Worm (Caenorhabditis elegans) whole organism, L2 larva: ENCODE measurements around the gene F31F7.2.
A peak's percentile ranks its signal among the peaks of the same experiment; 100 is the strongest.

Source experiments
- Y55F3AM.14 ChIP-seq: fragments of 200-800 bp; sonication (Bioruptor generic); optimal IDR thresholded peaks from 2 replicates; lab custom pipeline; 2018; ENCODE audit warnings: mild to moderate bottlenecking, missing genetic modification characterization, missing compliant biosample characterization
- alr-1 ChIP-seq: fragments of 150-350 bp; optimal IDR thresholded peaks from 2 replicates; lab custom pipeline; 2014; ENCODE audit warnings: missing biosample characterization, missing genetic modification characterization
- mdl-1 ChIP-seq, 2 experiments: fragments of 150-350 bp in 1 of 2; sonication (generic microtip) in 1 of 2; optimal IDR thresholded peaks; 2 replicates each; lab custom pipeline; 2017; ENCODE audit warnings: missing biosample characterization in 2 of 2, missing genetic modification characterization in 2 of 2
- nhr-11 ChIP-seq: fragments of 150-350 bp; optimal IDR thresholded peaks from 2 replicates; lab custom pipeline; 2014; ENCODE audit warnings: missing biosample characterization, missing genetic modification characterization
- zag-1 ChIP-seq: fragments of 150-350 bp; optimal IDR thresholded peaks from 2 replicates; lab custom pipeline; 2014; ENCODE audit warnings: missing biosample characterization, missing genetic modification characterization

DNA sequence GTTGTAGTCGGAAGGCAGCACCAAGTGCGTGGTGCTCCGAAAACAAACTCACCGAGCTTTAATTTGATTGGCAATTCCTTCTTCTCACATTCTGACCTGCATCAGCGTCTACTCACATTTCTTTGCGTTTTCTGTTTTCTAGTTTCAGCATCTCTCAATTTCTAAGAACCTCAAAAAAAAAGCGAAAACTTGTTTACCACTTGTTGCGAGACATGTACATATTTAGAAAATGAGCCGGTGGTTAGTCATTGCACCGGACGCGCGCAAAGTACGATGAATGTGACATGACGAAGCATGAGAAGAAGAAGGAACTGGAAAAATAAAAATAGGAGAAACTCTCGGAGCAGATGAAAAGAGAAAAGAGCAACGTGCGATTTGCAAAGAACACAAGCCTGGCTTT is 26.0 kb upstream of the F31F7.2 start:
- TF ChIP-seq mdl-1 (tag; optimal IDR thresholded peaks at IDR 0.05; lab: Kevin White, UChicago): no peak
- TF ChIP-seq Y55F3AM.14 (GFP tag; lab: Kevin White, UChicago): no peak
- no peak for TF ChIP-seq nhr-11 (tag; lab: Kevin White, UChicago)
- TF ChIP-seq zag-1 (tag; lab: Kevin White, UChicago): no peak
- TF ChIP-seq alr-1: peak; percentile 43
